Fruit fly (Drosophila melanogaster): ENCODE data around the gene CG10029.

CG10029 gene

DNA sequence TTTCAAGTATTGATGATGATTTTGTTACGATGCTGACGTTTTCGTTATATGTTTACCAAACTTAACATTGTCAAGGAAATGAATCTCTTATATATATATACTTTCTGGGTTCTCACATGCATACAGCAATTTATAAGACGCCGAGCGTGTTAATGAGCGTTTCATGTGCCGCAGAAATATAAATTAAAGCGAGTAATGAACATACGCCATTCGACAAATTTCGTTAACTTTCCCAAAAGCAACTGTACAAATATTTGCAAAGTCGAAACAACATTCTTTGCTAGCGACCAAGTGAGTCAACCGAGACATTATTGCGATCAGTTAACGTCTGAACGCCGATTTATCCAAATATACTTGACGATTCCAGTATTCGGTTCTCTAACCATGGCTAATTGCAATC is 27.8 kb upstream of the CG10029 start, which contains the start of gene CG31496:
TSS of gene CG31496 (plus strand) at position 301 of the 400 bp plus-strand sequence.
- TF ChIP-seq lola (GFP tag; optimal IDR thresholded peaks at IDR 0.05) (no peak), dl (GFP tag; optimal IDR thresholded peaks at IDR 0.05; ENCODE audit: insufficient read depth in 1 of 2, partially characterized antibody in 2 of 2) (no peak), Myc (optimal IDR thresholded peaks at IDR 0.05) (no peak), HLH106 (tag; optimal IDR thresholded peaks at IDR 0.05) (no peak), Hr83 (GFP tag; optimal IDR thresholded peaks at IDR 0.05; ENCODE audit: poor library complexity, severe bottlenecking) (no peak), Hnf4 (GFP tag; optimal IDR thresholded peaks at IDR 0.05) (no peak), brk (GFP tag; optimal IDR thresholded peaks at IDR 0.05) (no peak), dmrt93B (GFP tag; optimal IDR thresholded peaks at IDR 0.05) (no peak), CG32264 (GFP tag; optimal IDR thresholded peaks at IDR 0.05) (no peak), psq (GFP tag; optimal IDR thresholded peaks at IDR 0.05) (no peak), woc (GFP tag; optimal IDR thresholded peaks at IDR 0.05) (no peak), Dfd (GFP tag; optimal IDR thresholded peaks at IDR 0.05) (no peak), Jra (GFP tag; optimal IDR thresholded peaks at IDR 0.05) (no peak), CG9705 (GFP tag; optimal IDR thresholded peaks at IDR 0.05) (no peak), h (GFP tag; optimal IDR thresholded peaks at IDR 0.05) (no peak), tai (GFP tag; optimal IDR thresholded peaks at IDR 0.05) (no peak), fru (GFP tag; optimal IDR thresholded peaks at IDR 0.05) (no peak), CrebA (GFP tag; optimal IDR thresholded peaks at IDR 0.05; ENCODE audit: borderline replicate concordance) (no peak), sage (GFP tag; optimal IDR thresholded peaks at IDR 0.05) (no peak)

DNA sequence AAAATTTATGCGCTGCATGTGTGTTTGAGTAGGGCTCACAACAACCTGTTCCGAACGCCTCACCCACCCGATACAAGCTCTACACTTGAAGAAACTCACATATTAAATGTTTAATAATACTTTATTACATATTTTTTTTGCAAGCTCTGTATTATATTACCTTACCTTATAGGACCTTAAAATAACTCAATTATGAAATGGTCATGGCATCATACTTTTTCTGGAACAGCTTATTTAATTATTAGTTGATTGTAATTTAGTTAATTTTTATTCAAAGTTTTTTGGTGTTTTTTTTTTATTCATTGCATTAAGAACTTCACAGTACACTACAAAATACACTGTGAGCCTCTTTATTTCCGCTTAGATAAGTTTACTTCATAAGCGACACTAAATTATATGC is 19.4 kb upstream of the CG10029 start:
- TF ChIP-seq Hnf4 (GFP tag; optimal IDR thresholded peaks at IDR 0.05) (no peak), fru (GFP tag; optimal IDR thresholded peaks at IDR 0.05) (peak; percentile 37), psq (GFP tag; optimal IDR thresholded peaks at IDR 0.05) (peak; percentile 12), Hr83 (GFP tag; optimal IDR thresholded peaks at IDR 0.05; ENCODE audit: poor library complexity, severe bottlenecking) (no peak), woc (GFP tag; optimal IDR thresholded peaks at IDR 0.05) (peak; percentile 29), Vsx2 (GFP tag; optimal IDR thresholded peaks at IDR 0.05; ENCODE audit: partially characterized antibody) (no peak), h (GFP tag; optimal IDR thresholded peaks at IDR 0.05) (peak; percentile 30), sv (GFP tag; optimal IDR thresholded peaks at IDR 0.05) (no peak), HLH106 (tag; optimal IDR thresholded peaks at IDR 0.05) (peak; percentile 34), Sp1 (GFP tag; optimal IDR thresholded peaks at IDR 0.05) (peak; percentile 28), tai (GFP tag; optimal IDR thresholded peaks at IDR 0.05) (no peak), pan (optimal IDR thresholded peaks at IDR 0.05) (no peak), rgr (GFP tag; optimal IDR thresholded peaks at IDR 0.05) (peak; percentile 41), foxo (GFP tag; optimal IDR thresholded peaks at IDR 0.05) (peak in 1 of 2 experiments; percentile 29), OdsH (GFP tag; optimal IDR thresholded peaks at IDR 0.05) (peak; percentile 34)

DNA sequence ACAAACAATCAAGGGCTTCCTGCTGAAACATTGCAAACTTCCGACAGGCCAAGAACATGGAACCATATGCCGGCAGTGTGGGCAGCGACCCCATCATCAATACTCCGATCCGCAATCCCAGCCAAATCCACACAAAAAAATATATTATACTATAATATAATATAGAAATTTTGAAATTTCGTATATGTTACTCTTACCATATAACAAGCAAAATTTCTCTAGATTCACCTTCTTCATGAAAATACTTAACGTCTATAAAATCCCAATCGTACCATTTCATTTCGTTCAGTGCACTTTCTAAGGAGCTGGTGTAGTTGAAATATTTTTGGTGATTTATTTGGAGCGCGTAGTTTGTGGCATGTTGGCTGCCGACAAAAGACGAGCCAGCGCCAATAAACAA is 17.6 kb upstream of the CG10029 start:
- TF ChIP-seq foxo (GFP tag; optimal IDR thresholded peaks at IDR 0.05) (peak in 1 of 2 experiments; percentile 33), CG32264 (GFP tag; optimal IDR thresholded peaks at IDR 0.05) (no peak), Sp1 (GFP tag; optimal IDR thresholded peaks at IDR 0.05) (peak; percentile 5), HLH106 (tag; optimal IDR thresholded peaks at IDR 0.05) (peak; percentile 33), pan (optimal IDR thresholded peaks at IDR 0.05) (no peak), OdsH (GFP tag; optimal IDR thresholded peaks at IDR 0.05) (peak; percentile 38), h (GFP tag; optimal IDR thresholded peaks at IDR 0.05) (peak; percentile 24)

DNA sequence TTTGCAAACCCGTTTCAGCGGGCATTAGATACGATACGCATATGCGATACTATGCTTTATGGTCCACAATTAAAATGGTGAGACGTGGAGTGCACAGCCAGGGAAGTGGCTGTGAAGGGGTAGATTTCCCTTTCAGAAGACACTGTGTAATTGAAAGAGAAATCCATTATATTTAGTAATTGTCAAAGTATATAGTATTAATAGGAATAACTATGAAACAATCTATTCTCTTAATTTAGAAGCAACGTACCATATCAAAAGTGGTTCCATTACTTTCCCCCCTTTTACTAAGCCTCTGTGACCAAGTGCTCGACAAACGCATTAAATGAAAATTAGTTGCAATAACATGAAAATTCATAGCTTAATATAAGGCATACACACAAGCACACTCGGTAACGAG is 13.7 kb upstream of the CG10029 start:
- TF ChIP-seq woc (GFP tag; optimal IDR thresholded peaks at IDR 0.05), result no peak
- TF ChIP-seq Vsx2 (GFP tag; optimal IDR thresholded peaks at IDR 0.05; ENCODE audit: partially characterized antibody), result no peak
- TF ChIP-seq dmrt93B (GFP tag; optimal IDR thresholded peaks at IDR 0.05), result no peak
- no peak for TF ChIP-seq Abd-B (GFP tag; optimal IDR thresholded peaks at IDR 0.05)
- no peak for TF ChIP-seq psq (GFP tag; optimal IDR thresholded peaks at IDR 0.05)
- TF ChIP-seq Hnf4 (GFP tag; optimal IDR thresholded peaks at IDR 0.05), result no peak
- TF ChIP-seq HLH106 (tag; optimal IDR thresholded peaks at IDR 0.05), result no peak
- no peak for TF ChIP-seq h (GFP tag; optimal IDR thresholded peaks at IDR 0.05)
- TF ChIP-seq br (GFP tag; optimal IDR thresholded peaks at IDR 0.05), result no peak
- no peak for TF ChIP-seq brk (GFP tag; optimal IDR thresholded peaks at IDR 0.05)

DNA sequence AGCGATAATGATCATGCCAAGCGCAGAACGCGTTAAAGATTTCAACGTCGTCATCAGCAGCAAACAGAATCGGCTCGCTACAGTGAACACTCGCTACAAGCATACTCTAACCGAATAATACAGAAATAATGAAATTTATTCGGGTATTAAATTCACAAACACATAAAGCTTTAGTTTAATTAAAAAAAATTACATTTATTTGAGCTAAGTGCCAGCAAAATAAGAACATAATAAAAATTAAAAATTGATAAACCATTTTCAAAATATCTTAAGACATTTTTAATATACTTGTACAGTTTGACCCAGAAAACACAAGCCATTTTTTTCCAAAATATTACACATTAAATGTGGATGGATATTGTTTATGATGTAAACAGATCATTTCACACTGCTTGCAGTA is 9.2 kb upstream of the CG10029 start:
- TF ChIP-seq Vsx2 (GFP tag; optimal IDR thresholded peaks at IDR 0.05; ENCODE audit: partially characterized antibody) (no peak), h (GFP tag; optimal IDR thresholded peaks at IDR 0.05) (peak; percentile 10), N (GFP tag; optimal IDR thresholded peaks at IDR 0.05) (no peak), OdsH (GFP tag; optimal IDR thresholded peaks at IDR 0.05) (peak; percentile 44), Myc (optimal IDR thresholded peaks at IDR 0.05) (no peak), ey (GFP tag; optimal IDR thresholded peaks at IDR 0.05) (peak; percentile 22), CrebA (GFP tag; optimal IDR thresholded peaks at IDR 0.05; ENCODE audit: borderline replicate concordance) (no peak), psq (GFP tag; optimal IDR thresholded peaks at IDR 0.05) (peak; percentile 57), HLH106 (tag; optimal IDR thresholded peaks at IDR 0.05) (peak; percentile 42), Abd-B (GFP tag; optimal IDR thresholded peaks at IDR 0.05) (no peak), brk (GFP tag; optimal IDR thresholded peaks at IDR 0.05) (no peak), dmrt93B (GFP tag; optimal IDR thresholded peaks at IDR 0.05) (peak; percentile 22), Hr78 (GFP tag; optimal IDR thresholded peaks at IDR 0.05) (no peak), Sp1 (GFP tag; optimal IDR thresholded peaks at IDR 0.05) (peak; percentile 32), Rel (GFP tag; optimal IDR thresholded peaks at IDR 0.05) (no peak), Rel (tag; optimal IDR thresholded peaks at IDR 0.05) (no peak), woc (GFP tag; optimal IDR thresholded peaks at IDR 0.05) (peak; percentile 25), jim (GFP tag; optimal IDR thresholded peaks at IDR 0.05) (no peak)

Data from whole organism, wandering third instar larva.